Worm (Caenorhabditis elegans) whole organism, mixed stage, embryonic: ENCODE data around the gene mrp-1.

Experiments
- flh-1 ChIP-seq: fragments of 200-800 bp; sonication (Bioruptor generic); optimal IDR thresholded peaks from 2 replicates; lab custom pipeline; 2018; ENCODE audit warnings: mild to moderate bottlenecking, missing genetic modification characterization, moderate library complexity, missing compliant biosample characterization
- ham-2 ChIP-seq: fragments of 200-800 bp; sonication (Bioruptor generic); optimal IDR thresholded peaks from 2 replicates; lab custom pipeline; 2018; ENCODE audit warnings: mild to moderate bottlenecking, missing genetic modification characterization, missing compliant biosample characterization
- lin-13 ChIP-seq: fragments of 150-350 bp; optimal IDR thresholded peaks from 2 replicates; lab custom pipeline; 2014; ENCODE audit warnings: missing biosample characterization, missing genetic modification characterization
- lsy-2 ChIP-seq: fragments of 150-350 bp; optimal IDR thresholded peaks from 2 replicates; lab custom pipeline; 2014; ENCODE audit warnings: missing biosample characterization, missing genetic modification characterization
- nhr-12 ChIP-seq: fragments of 150-350 bp; optimal IDR thresholded peaks from 2 replicates; lab custom pipeline; 2014; ENCODE audit warnings: missing biosample characterization, missing genetic modification characterization
- nhr-2 ChIP-seq: fragments of 150-350 bp; optimal IDR thresholded peaks from 2 replicates; lab custom pipeline; 2014; ENCODE audit warnings: missing biosample characterization, missing genetic modification characterization
- nhr-237 ChIP-seq: fragments of 150-350 bp; optimal IDR thresholded peaks from 2 replicates; lab custom pipeline; 2014; ENCODE audit warnings: missing biosample characterization, missing genetic modification characterization
- nhr-28 ChIP-seq: fragments of 150-350 bp; optimal IDR thresholded peaks from 2 replicates; lab custom pipeline; 2014; ENCODE audit warnings: missing biosample characterization, missing genetic modification characterization
- nhr-76 ChIP-seq: sonication (generic microtip); optimal IDR thresholded peaks from 2 replicates; lab custom pipeline; 2017; ENCODE audit warnings: missing biosample characterization, missing genetic modification characterization
- snpc-4 ChIP-seq: fragments of 150-350 bp; optimal IDR thresholded peaks from 2 replicates; lab custom pipeline; 2014; ENCODE audit warnings: missing biosample characterization, missing genetic modification characterization
- sptf-1 ChIP-seq: sonication (generic microtip); optimal IDR thresholded peaks from 2 replicates; lab custom pipeline; 2017; ENCODE audit warnings: mild to moderate bottlenecking, missing genetic modification characterization, moderate library complexity, missing compliant biosample characterization
- unc-120 ChIP-seq: sonication (generic microtip); optimal IDR thresholded peaks from 2 replicates; lab custom pipeline; 2017; ENCODE audit warnings: missing genetic modification characterization, missing compliant biosample characterization; ENCODE audit not compliant: poor library complexity, severe bottlenecking
- unc-62 ChIP-seq: fragments of 150-350 bp; optimal IDR thresholded peaks from 2 replicates; lab custom pipeline; 2014; ENCODE audit warnings: missing biosample characterization, missing genetic modification reagents, missing genetic modification characterization

DNA sequence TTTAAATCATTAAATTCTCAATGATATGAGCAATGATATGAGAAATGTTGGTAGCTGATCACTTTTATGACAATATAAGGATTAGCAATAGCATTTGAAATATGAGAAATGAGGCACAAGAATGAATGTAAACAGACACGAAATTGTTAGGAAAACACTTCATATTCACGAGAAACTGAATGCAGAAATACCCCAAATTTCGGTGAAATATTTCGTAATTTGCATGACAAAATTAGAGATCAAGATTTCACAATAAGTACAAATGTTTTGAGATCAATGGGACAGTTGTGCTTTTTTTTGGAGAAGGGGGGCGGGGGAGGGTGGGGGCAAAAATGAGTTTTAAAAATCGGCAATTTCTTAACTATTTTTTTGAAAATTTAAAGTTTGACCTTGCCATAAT, 51.3 kb downstream of the mrp-1 start:
- TF ChIP-seq ham-2 (GFP tag; lab: Kevin White, UChicago) (no peak), nhr-2 (tag; lab: Kevin White, UChicago) (no peak), unc-120 (tag; lab: Kevin White, UChicago) (no peak), sptf-1 (tag; lab: Kevin White, UChicago) (no peak), lsy-2 (tag; lab: Kevin White, UChicago) (no peak), nhr-76 (no peak), snpc-4 (no peak), flh-1 (GFP tag; lab: Kevin White, UChicago) (no peak), nhr-237 (no peak), nhr-28 (tag; lab: Kevin White, UChicago) (no peak), unc-62 (GFP tag; lab: Kevin White, UChicago) (no peak), nhr-12 (tag; lab: Kevin White, UChicago) (no peak), lin-13 (tag; lab: Kevin White, UChicago) (no peak)
